Worm (Caenorhabditis elegans): Measurements from ENCODE around the gene C13A2.4.

- TF ChIP-seq fkh-10 (GFP tag; optimal IDR thresholded peaks at IDR 0.05) (no peak), elt-3 (tag; optimal IDR thresholded peaks at IDR 0.05) (no peak), tbx-2 (tag; optimal IDR thresholded peaks at IDR 0.05) (no peak), ama-1 (optimal IDR thresholded peaks at IDR 0.05) (no peak), pqm-1 (tag; optimal IDR thresholded peaks at IDR 0.05) (no peak), unc-62 (GFP tag; optimal IDR thresholded peaks at IDR 0.05) (no peak), ceh-9 (tag; optimal IDR thresholded peaks at IDR 0.05) (no peak), skn-1 (tag; optimal IDR thresholded peaks at IDR 0.05) (no peak), nhr-11 (tag; optimal IDR thresholded peaks at IDR 0.05) (no peak), elt-1 (tag; optimal IDR thresholded peaks at IDR 0.05) (no peak)
Observed at ce11 chrV:7274992-7275391, 4.2 kb upstream of the C13A2.4 start, which contains the start of gene C13A2.10.
